Fruit fly (Drosophila melanogaster) whole organism, adult: ENCODE results near the gene CG14238.

Experiments used
- CG14711 ChIP-seq: fragments of 200-800 bp; sonication (Bioruptor generic); optimal IDR thresholded peaks from 2 replicates; lab custom pipeline; 2018; ENCODE audit warnings: missing biosample characterization, mild to moderate bottlenecking, missing genetic modification characterization, moderate library complexity
- CG1620 ChIP-seq: fragments of 200-800 bp; sonication (Bioruptor generic); optimal IDR thresholded peaks from 2 replicates; lab custom pipeline; 2016; ENCODE audit warnings: missing biosample characterization, missing genetic modification characterization
- CG33017 ChIP-seq: fragments of 200-800 bp; sonication (Bioruptor generic); optimal IDR thresholded peaks from 2 replicates; lab custom pipeline; 2018; ENCODE audit warnings: missing biosample characterization, mild to moderate bottlenecking, missing genetic modification characterization, moderate library complexity
- CG5204 ChIP-seq: fragments of 200-800 bp; sonication (Bioruptor generic); optimal IDR thresholded peaks from 2 replicates; lab custom pipeline; 2016; ENCODE audit warnings: missing biosample characterization, missing genetic modification characterization
- Clk ChIP-seq: fragments of 200-800 bp; sonication (Bioruptor generic); optimal IDR thresholded peaks from 2 replicates; lab custom pipeline; 2017; ENCODE audit warnings: missing biosample characterization, missing genetic modification characterization
- Hr96 ChIP-seq: fragments of 200-800 bp; sonication (Bioruptor generic); optimal IDR thresholded peaks from 2 replicates; lab custom pipeline; 2016; ENCODE audit warnings: missing biosample characterization, missing genetic modification characterization
- Mnt ChIP-seq: fragments of 200-800 bp; sonication (Bioruptor generic); optimal IDR thresholded peaks from 2 replicates; lab custom pipeline; 2016; ENCODE audit warnings: missing biosample characterization, mild to moderate bottlenecking, missing genetic modification characterization
- cic ChIP-seq: fragments of 200-800 bp; sonication (Bioruptor generic); optimal IDR thresholded peaks from 2 replicates; lab custom pipeline; 2017; ENCODE audit warnings: missing biosample characterization, mild to moderate bottlenecking, missing genetic modification characterization, moderate library complexity
- cnc ChIP-seq, 2 experiments: fragments of >200 bp; optimal IDR thresholded peaks; 2 replicates each; lab custom pipeline; 2017
- kay ChIP-seq: fragments of 200-800 bp; sonication (Bioruptor generic); peaks from one replicate; lab custom pipeline; 2016; ENCODE audit warnings: missing biosample characterization, missing genetic modification characterization, borderline replicate concordance
- ovo ChIP-seq: fragments of 200-800 bp; sonication (Bioruptor generic); optimal IDR thresholded peaks from 2 replicates; lab custom pipeline; 2016; ENCODE audit warnings: missing biosample characterization, missing genetic modification characterization
- tj ChIP-seq: fragments of 200-800 bp; sonication (Bioruptor generic); optimal IDR thresholded peaks from 3 replicates; lab custom pipeline; 2017; ENCODE audit warnings: missing biosample characterization, mild to moderate bottlenecking, missing genetic modification characterization, moderate library complexity
- toe ChIP-seq: fragments of 200-800 bp; sonication (Bioruptor generic); optimal IDR thresholded peaks from 2 replicates; lab custom pipeline; 2016; ENCODE audit warnings: missing biosample characterization, missing genetic modification characterization

DNA sequence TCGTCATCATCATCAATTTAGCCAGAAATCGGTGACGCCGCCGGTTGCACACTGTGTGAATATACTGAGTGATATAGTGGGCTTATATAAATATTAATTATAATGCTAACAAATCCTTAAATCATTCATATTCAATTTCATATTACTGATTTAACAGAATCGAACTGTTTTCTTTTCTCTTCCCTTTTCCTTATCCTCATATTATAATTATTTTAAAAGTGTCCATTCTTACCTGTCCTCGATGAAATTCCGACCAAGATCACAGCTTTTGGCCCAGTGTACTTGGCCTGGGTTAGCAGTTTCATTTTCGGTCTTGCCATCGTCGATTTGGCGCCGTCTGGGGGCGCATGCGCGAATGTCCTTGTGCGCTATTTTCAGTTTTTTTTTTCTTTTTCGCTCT is 25.1 kb upstream of the CG14238 start:
- TF ChIP-seq toe (GFP tag; lab: Kevin White, UChicago) (no peak), kay (GFP tag; lab: Kevin White, UChicago) (no peak), cnc (optimal IDR thresholded peaks at IDR 0.05; lab: Kevin White, UChicago) (no peak), Clk (GFP tag; lab: Kevin White, UChicago) (no peak), ovo (GFP tag; lab: Kevin White, UChicago) (no peak), Mnt (GFP tag; lab: Kevin White, UChicago) (no peak), CG5204 (GFP tag; lab: Kevin White, UChicago) (no peak), Hr96 (GFP tag; lab: Kevin White, UChicago) (no peak), cic (GFP tag; lab: Kevin White, UChicago) (no peak), CG33017 (tag; lab: Kevin White, UChicago) (no peak), CG14711 (no peak), tj (GFP tag; lab: Kevin White, UChicago) (no peak), CG1620 (GFP tag; lab: Kevin White, UChicago) (no peak)
